Worm (Caenorhabditis elegans): ENCODE measurements around the gene fbxc-18.
A peak's percentile ranks its signal among the peaks of the same experiment; 100 is the strongest.
"Not testable (repeated sequence)": the region's sequence is repeated elsewhere in the genome, so short reads cannot be mapped to it uniquely, and the experiment has no call there.

Gene fbxc-18

ce11 chrII:938549-938948 is 28.3 kb downstream of the fbxc-18 start, which contains the start of gene R07C3.3:
TSS of gene R07C3.3 (plus strand) at chrII:938849.
- TF ChIP-seq nfya-1 (tag; optimal IDR thresholded peaks at IDR 0.05) (no peak), C38D4.7 (GFP tag; optimal IDR thresholded peaks at IDR 0.05) (no peak), hlh-30 (tag; optimal IDR thresholded peaks at IDR 0.05; ENCODE audit: insufficient read depth) (no peak), rnt-1 (tag; optimal IDR thresholded peaks at IDR 0.05) (no peak), fkh-6 (tag; optimal IDR thresholded peaks at IDR 0.05) (no peak), C08G9.2 (tag; optimal IDR thresholded peaks at IDR 0.05) (no peak), ceh-2 (tag; optimal IDR thresholded peaks at IDR 0.05) (no peak)

ce11 chrII:937265-937664 is 29.6 kb downstream of the fbxc-18 start:
- TF ChIP-seq nhr-232 (tag; optimal IDR thresholded peaks at IDR 0.05): no peak
- TF ChIP-seq ttx-3 (tag; optimal IDR thresholded peaks at IDR 0.05): no peak
- peak; percentile 83 for TF ChIP-seq ref-2 (tag; optimal IDR thresholded peaks at IDR 0.05)

- TF ChIP-seq ceh-48 (tag; optimal IDR thresholded peaks at IDR 0.05): no peak
- TF ChIP-seq ets-4 (tag; optimal IDR thresholded peaks at IDR 0.05): no peak
- TF ChIP-seq ceh-18 (tag; optimal IDR thresholded peaks at IDR 0.05): no peak
- no peak for TF ChIP-seq fkh-10 (GFP tag; optimal IDR thresholded peaks at IDR 0.05)
- TF ChIP-seq pros-1 (tag; optimal IDR thresholded peaks at IDR 0.05): no peak
- TF ChIP-seq hlh-30 (tag; optimal IDR thresholded peaks at IDR 0.05; ENCODE audit: insufficient read depth): no peak
- TF ChIP-seq fkh-6 (tag; optimal IDR thresholded peaks at IDR 0.05): no peak
- TF ChIP-seq dmd-4 (tag; optimal IDR thresholded peaks at IDR 0.05; ENCODE audit: borderline replicate concordance): no peak
- TF ChIP-seq pag-3 (tag; optimal IDR thresholded peaks at IDR 0.05; ENCODE audit: borderline replicate concordance): no peak
- TF ChIP-seq C08G9.2 (tag; optimal IDR thresholded peaks at IDR 0.05): no peak
- no peak for TF ChIP-seq nfya-1 (tag; optimal IDR thresholded peaks at IDR 0.05)
- TF ChIP-seq ceh-24 (tag; optimal IDR thresholded peaks at IDR 0.05): no peak
- no peak for TF ChIP-seq pha-2 (tag; optimal IDR thresholded peaks at IDR 0.05)
- no peak for TF ChIP-seq ceh-19 (GFP tag; optimal IDR thresholded peaks at IDR 0.05)
- no peak for TF ChIP-seq ahr-1 (tag; optimal IDR thresholded peaks at IDR 0.05)
- no peak for TF ChIP-seq ceh-45 (GFP tag; IDR thresholded peaks at IDR 0.05)
- no peak for TF ChIP-seq ama-1 (optimal IDR thresholded peaks at IDR 0.05)
These were observed 34.1 kb downstream of the fbxc-18 start, which contains the start of gene acs-15 for ce11 chrII:932718-933117. TSS of gene acs-15 (plus strand) at chrII:933018.

ce11 chrII:930871-931270 is 36.0 kb downstream of the fbxc-18 start, which contains the start of gene fbxc-34:
TSS of gene fbxc-34 (plus strand) at chrII:931171.
- not testable (repeated sequence) for TF ChIP-seq ref-2, che-1, lim-6 (tag; optimal IDR thresholded peaks at IDR 0.05)

ce11 chrII:927331-927730 is 39.5 kb downstream of the fbxc-18 start, which contains the start of gene R07C3.13:
TSS of gene R07C3.13 (minus strand) at chrII:927431.
- TF ChIP-seq C08G9.2 (tag; optimal IDR thresholded peaks at IDR 0.05): no peak

ce11 chrII:923521-923920 is 43.3 kb downstream of the fbxc-18 start, which contains the start of gene fbxc-28:
TSS of gene fbxc-28 (plus strand) at chrII:923821.
- TF ChIP-seq K09A11.1 (tag; optimal IDR thresholded peaks at IDR 0.05; ENCODE audit: insufficient read depth): no peak
- TF ChIP-seq C08G9.2 (tag; optimal IDR thresholded peaks at IDR 0.05): no peak
- no peak for TF ChIP-seq pqm-1 (tag; optimal IDR thresholded peaks at IDR 0.05)
- no peak for TF ChIP-seq T23F11.4 (GFP tag; optimal IDR thresholded peaks at IDR 0.05)
- no peak for TF ChIP-seq unc-55 (GFP tag; optimal IDR thresholded peaks at IDR 0.05)
- TF ChIP-seq Y22D7AL.16 (tag; optimal IDR thresholded peaks at IDR 0.05): no peak
- no peak for TF ChIP-seq zip-5 (tag; optimal IDR thresholded peaks at IDR 0.05)
- no peak for TF ChIP-seq ceh-30 (tag; optimal IDR thresholded peaks at IDR 0.05)
- TF ChIP-seq ceh-34 (tag; optimal IDR thresholded peaks at IDR 0.05): no peak
- TF ChIP-seq che-1 (tag; optimal IDR thresholded peaks at IDR 0.05): no peak
- TF ChIP-seq odd-2 (tag; optimal IDR thresholded peaks at IDR 0.05): no peak
- TF ChIP-seq sox-2 (GFP tag; IDR thresholded peaks at IDR 0.05): no peak
- no peak for TF ChIP-seq unc-86 (tag; optimal IDR thresholded peaks at IDR 0.05)
- no peak for TF ChIP-seq hlh-30 (tag; optimal IDR thresholded peaks at IDR 0.05; ENCODE audit: insufficient read depth)
- no peak for TF ChIP-seq pat-9 (tag; optimal IDR thresholded peaks at IDR 0.05)
- TF ChIP-seq ceh-22 (tag; optimal IDR thresholded peaks at IDR 0.05): no peak
- no peak for TF ChIP-seq ttx-3 (tag; optimal IDR thresholded peaks at IDR 0.05)
- TF ChIP-seq ama-1 (optimal IDR thresholded peaks at IDR 0.05): no peak
- TF ChIP-seq rnt-1 (tag; optimal IDR thresholded peaks at IDR 0.05): no peak
